Worm (Caenorhabditis elegans) whole organism, late embryonic: ENCODE data around the gene ajm-1.

ENCODE experiments used
- C08G9.2 ChIP-seq: sonication (generic microtip); optimal IDR thresholded peaks from 2 replicates; lab custom pipeline; 2016; ENCODE audit warnings: mild to moderate bottlenecking, missing genetic modification characterization, moderate library complexity, missing compliant biosample characterization
- K02D7.2 ChIP-seq: sonication (generic microtip); optimal IDR thresholded peaks from 2 replicates; lab custom pipeline; 2017; ENCODE audit warnings: mild to moderate bottlenecking, missing genetic modification characterization, missing compliant biosample characterization
- K09A11.1 ChIP-seq: sonication (generic microtip); optimal IDR thresholded peaks from 2 replicates; lab custom pipeline; 2017; ENCODE audit warnings: antibody characterized with exemption, mild to moderate bottlenecking, missing genetic modification characterization, missing compliant biosample characterization; ENCODE audit not compliant: insufficient read depth
- T23F11.4 ChIP-seq: fragments of 200-800 bp; sonication (Bioruptor generic); optimal IDR thresholded peaks from 2 replicates; lab custom pipeline; 2018; ENCODE audit warnings: mild to moderate bottlenecking, missing genetic modification characterization, missing compliant biosample characterization
- ahr-1 ChIP-seq: sonication (generic microtip); optimal IDR thresholded peaks from 2 replicates; lab custom pipeline; 2016; ENCODE audit warnings: missing genetic modification characterization, missing compliant biosample characterization
- ama-1 ChIP-seq: fragments of 150-350 bp; optimal IDR thresholded peaks from 2 replicates; lab custom pipeline; 2014
- ceh-19 ChIP-seq: fragments of 200-800 bp; sonication (Bioruptor generic); optimal IDR thresholded peaks from 2 replicates; lab custom pipeline; 2018; ENCODE audit warnings: mild to moderate bottlenecking, missing genetic modification characterization, missing compliant biosample characterization
- ceh-22 ChIP-seq: sonication (generic microtip); optimal IDR thresholded peaks from 2 replicates; lab custom pipeline; 2017; ENCODE audit warnings: missing biosample characterization, missing genetic modification characterization
- ceh-30 ChIP-seq: fragments of 150-350 bp; optimal IDR thresholded peaks from 2 replicates; lab custom pipeline; 2014; ENCODE audit warnings: missing biosample characterization, missing genetic modification characterization
- ceh-31 ChIP-seq: sonication (generic microtip); optimal IDR thresholded peaks from 2 replicates; lab custom pipeline; 2016; ENCODE audit warnings: missing genetic modification characterization, missing compliant biosample characterization
- ceh-34 ChIP-seq: sonication (generic microtip); optimal IDR thresholded peaks from 2 replicates; lab custom pipeline; 2016; ENCODE audit warnings: mild to moderate bottlenecking, missing genetic modification characterization, missing compliant biosample characterization
- ceh-45 ChIP-seq: fragments of 200-800 bp; sonication (Bioruptor generic); IDR thresholded peaks from 2 replicates; pipeline ENCODE4 v1.3.6; 2022; ENCODE audit warnings: missing genetic modification reagents, missing genetic modification characterization, missing compliant biosample characterization
- ceh-48 ChIP-seq: sonication (generic microtip); optimal IDR thresholded peaks from 2 replicates; lab custom pipeline; 2016; ENCODE audit warnings: missing genetic modification characterization, inconsistent platforms, missing compliant biosample characterization
- dmd-4 ChIP-seq: sonication (generic microtip); optimal IDR thresholded peaks from 2 replicates; lab custom pipeline; 2016; ENCODE audit warnings: borderline replicate concordance, missing genetic modification characterization, missing compliant biosample characterization
- dve-1 ChIP-seq: sonication (generic microtip); optimal IDR thresholded peaks from 2 replicates; lab custom pipeline; 2017; ENCODE audit warnings: antibody characterized with exemption, mild to moderate bottlenecking, missing genetic modification characterization, missing compliant biosample characterization
- elt-2 ChIP-seq: sonication (generic microtip); optimal IDR thresholded peaks from 2 replicates; lab custom pipeline; 2016; ENCODE audit warnings: missing genetic modification reagents, missing genetic modification characterization, missing compliant biosample characterization
- elt-4 ChIP-seq: sonication (generic microtip); optimal IDR thresholded peaks from 2 replicates; lab custom pipeline; 2016; ENCODE audit warnings: missing genetic modification characterization, missing compliant biosample characterization
- ets-4 ChIP-seq: sonication (generic microtip); optimal IDR thresholded peaks from 2 replicates; lab custom pipeline; 2016; ENCODE audit warnings: missing genetic modification characterization, missing compliant biosample characterization
- gmeb-2 ChIP-seq: sonication (generic microtip); optimal IDR thresholded peaks from 2 replicates; lab custom pipeline; 2016; ENCODE audit warnings: missing genetic modification characterization, inconsistent platforms, missing compliant biosample characterization
- lim-6 ChIP-seq: sonication (generic microtip); optimal IDR thresholded peaks from 2 replicates; lab custom pipeline; 2016; ENCODE audit warnings: missing genetic modification characterization, missing compliant biosample characterization
- madf-2 ChIP-seq: sonication (generic microtip); optimal IDR thresholded peaks from 2 replicates; lab custom pipeline; 2017; ENCODE audit warnings: missing genetic modification characterization, missing compliant biosample characterization
- mec-3 ChIP-seq: sonication (generic microtip); optimal IDR thresholded peaks from 2 replicates; lab custom pipeline; 2016; ENCODE audit warnings: borderline replicate concordance, missing genetic modification characterization, missing compliant biosample characterization
- nfya-1 ChIP-seq: sonication (generic microtip); optimal IDR thresholded peaks from 2 replicates; lab custom pipeline; 2017; ENCODE audit warnings: missing genetic modification characterization, mild to moderate bottlenecking, missing compliant biosample characterization, antibody characterized with exemption, moderate library complexity
- npax-4 ChIP-seq: sonication (generic microtip); optimal IDR thresholded peaks from 2 replicates; lab custom pipeline; 2016; ENCODE audit warnings: missing genetic modification characterization, missing compliant biosample characterization
- odd-2 ChIP-seq: sonication (generic microtip); optimal IDR thresholded peaks from 2 replicates; lab custom pipeline; 2017; ENCODE audit warnings: antibody characterized with exemption, mild to moderate bottlenecking, missing genetic modification characterization, missing compliant biosample characterization
- pax-1 ChIP-seq: fragments of 150-350 bp; optimal IDR thresholded peaks from 2 replicates; lab custom pipeline; 2014; ENCODE audit warnings: missing biosample characterization, missing genetic modification characterization
- pqm-1 ChIP-seq: sonication (generic microtip); optimal IDR thresholded peaks from 2 replicates; lab custom pipeline; 2016; ENCODE audit warnings: missing genetic modification characterization, missing compliant biosample characterization
- rnt-1 ChIP-seq: sonication (generic microtip); optimal IDR thresholded peaks from 2 replicates; lab custom pipeline; 2016; ENCODE audit warnings: missing genetic modification characterization, missing compliant biosample characterization
- sdc-2 ChIP-seq: sonication (generic microtip); optimal IDR thresholded peaks from 2 replicates; lab custom pipeline; 2016; ENCODE audit warnings: missing genotype, missing genetic modification characterization, missing compliant biosample characterization
- syd-9 ChIP-seq: sonication (generic microtip); optimal IDR thresholded peaks from 2 replicates; lab custom pipeline; 2016; ENCODE audit warnings: mild to moderate bottlenecking, missing genetic modification characterization, moderate library complexity, missing compliant biosample characterization
- tbx-2 ChIP-seq: sonication (generic microtip); optimal IDR thresholded peaks from 2 replicates; lab custom pipeline; 2016; ENCODE audit warnings: missing genetic modification characterization, missing compliant biosample characterization
- unc-42 ChIP-seq: sonication (generic microtip); optimal IDR thresholded peaks from 2 replicates; lab custom pipeline; 2016; ENCODE audit warnings: missing genotype, missing genetic modification characterization, missing compliant biosample characterization
- unc-55 ChIP-seq: sonication (generic microtip); optimal IDR thresholded peaks from 2 replicates; lab custom pipeline; 2017; ENCODE audit warnings: missing biosample characterization, missing genetic modification reagents, missing genetic modification characterization
- unc-86 ChIP-seq: sonication (generic microtip); optimal IDR thresholded peaks from 2 replicates; lab custom pipeline; 2016; ENCODE audit warnings: missing genetic modification characterization, missing compliant biosample characterization
- ztf-16 ChIP-seq: sonication (generic microtip); optimal IDR thresholded peaks from 2 replicates; lab custom pipeline; 2017; ENCODE audit warnings: missing genetic modification characterization, missing compliant biosample characterization

The ajm-1 gene

ce11 chrX:9113829-9114228 is 31.1 kb downstream of the ajm-1 start, which contains the start of gene C25A11.2 (continued):
- TF ChIP-seq ceh-31 (tag; lab: Kevin White, UChicago) (peak; percentile 81), rnt-1 (tag; lab: Kevin White, UChicago) (peak; percentile 78), pax-1 (tag; lab: Kevin White, UChicago) (no peak), T23F11.4 (no peak), elt-2 (tag; lab: Kevin White, UChicago) (peak; percentile 42), sdc-2 (tag; lab: Kevin White, UChicago) (peak; percentile 84), ets-4 (tag; lab: Kevin White, UChicago) (peak; percentile 68), elt-4 (tag; lab: Kevin White, UChicago) (no peak), dmd-4 (tag; lab: Kevin White, UChicago) (no peak), unc-42 (peak; percentile 75), K09A11.1 (tag; lab: Kevin White, UChicago) (no peak), ceh-22 (tag; lab: Kevin White, UChicago) (no peak), ahr-1 (tag; lab: Kevin White, UChicago) (no peak), tbx-2 (tag; lab: Kevin White, UChicago) (peak; percentile 69), C08G9.2 (tag; lab: Kevin White, UChicago) (peak; percentile 74)

DNA sequence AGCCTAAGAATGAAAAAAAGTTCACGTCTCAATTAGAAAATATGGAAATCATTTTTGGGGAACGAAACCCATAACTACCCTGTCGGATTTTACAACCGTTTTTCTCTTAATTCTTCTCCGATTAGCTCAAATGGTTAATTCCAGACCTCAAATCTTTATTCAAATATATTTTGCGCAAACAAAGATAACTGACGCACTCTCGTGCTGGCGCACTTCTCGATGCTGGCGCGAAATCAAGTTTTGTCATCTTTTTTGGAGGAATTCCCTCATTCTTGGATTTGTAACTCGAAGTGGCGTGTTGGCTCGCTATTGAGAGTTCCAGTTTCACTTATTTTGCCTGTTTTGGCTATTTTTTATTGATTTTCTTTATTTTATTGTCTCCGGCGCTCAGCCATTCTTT is 34.8 kb downstream of the ajm-1 start:
- TF ChIP-seq ceh-22 (tag; lab: Kevin White, UChicago), result no peak
- no peak for TF ChIP-seq gmeb-2 (tag; lab: Kevin White, UChicago)
- no peak for TF ChIP-seq ceh-45
- no peak for TF ChIP-seq nfya-1 (tag; lab: Kevin White, UChicago)
- TF ChIP-seq unc-42, result no peak
- no peak for TF ChIP-seq ets-4 (tag; lab: Kevin White, UChicago)
- no peak for TF ChIP-seq pqm-1 (tag; lab: Kevin White, UChicago)
- no peak for TF ChIP-seq pax-1 (tag; lab: Kevin White, UChicago)

ce11 chrX:9137402-9137801 is 54.7 kb downstream of the ajm-1 start, which contains the start of gene B0563.6:
B0563.6 (plus strand) TSS chrX:9137702.
- no peak for TF ChIP-seq ama-1 (lab: Kevin White, UChicago)
- no peak for TF ChIP-seq npax-4 (tag; lab: Kevin White, UChicago)
- TF ChIP-seq rnt-1 (tag; lab: Kevin White, UChicago), result no peak
- no peak for TF ChIP-seq dve-1
- TF ChIP-seq syd-9 (tag; lab: Kevin White, UChicago), result no peak
- no peak for TF ChIP-seq gmeb-2 (tag; lab: Kevin White, UChicago)
- TF ChIP-seq odd-2, result no peak
- no peak for TF ChIP-seq K02D7.2
- no peak for TF ChIP-seq ceh-22 (tag; lab: Kevin White, UChicago)
- TF ChIP-seq unc-55, result no peak
- no peak for TF ChIP-seq ceh-30 (tag; lab: Kevin White, UChicago)

DNA sequence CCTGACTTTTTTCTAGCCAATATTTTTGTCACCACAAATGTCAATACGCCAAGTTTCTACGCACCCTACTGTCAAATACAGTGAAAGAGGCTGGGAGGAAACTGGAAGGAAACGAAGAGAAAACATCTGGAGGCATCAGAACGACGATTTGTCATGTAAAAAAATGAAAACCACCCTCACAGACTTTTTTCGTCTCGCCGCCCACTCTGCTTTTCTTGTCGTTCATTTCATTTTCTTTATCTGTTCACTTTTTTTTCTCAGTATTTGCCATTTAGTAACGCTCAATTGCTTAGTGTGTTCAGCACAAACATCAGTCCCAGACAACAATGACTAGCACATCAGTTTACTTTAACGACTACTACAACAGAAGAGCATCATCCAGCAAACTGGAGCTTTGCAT is 63.1 kb downstream of the ajm-1 start, which contains the start of gene B0563.5:
B0563.5 (plus strand) TSS at position 301 of the 400 bp plus-strand sequence.
- TF ChIP-seq ztf-16 (tag; lab: Kevin White, UChicago) (no peak), ceh-34 (tag; lab: Kevin White, UChicago) (no peak)

- no peak for TF ChIP-seq unc-86
- TF ChIP-seq sdc-2 (tag; lab: Kevin White, UChicago), result no peak
- TF ChIP-seq madf-2 (tag; lab: Kevin White, UChicago), result no peak
- no peak for TF ChIP-seq syd-9 (tag; lab: Kevin White, UChicago)
Observed at ce11 chrX:9146953-9147352, 64.2 kb downstream of the ajm-1 start.

DNA sequence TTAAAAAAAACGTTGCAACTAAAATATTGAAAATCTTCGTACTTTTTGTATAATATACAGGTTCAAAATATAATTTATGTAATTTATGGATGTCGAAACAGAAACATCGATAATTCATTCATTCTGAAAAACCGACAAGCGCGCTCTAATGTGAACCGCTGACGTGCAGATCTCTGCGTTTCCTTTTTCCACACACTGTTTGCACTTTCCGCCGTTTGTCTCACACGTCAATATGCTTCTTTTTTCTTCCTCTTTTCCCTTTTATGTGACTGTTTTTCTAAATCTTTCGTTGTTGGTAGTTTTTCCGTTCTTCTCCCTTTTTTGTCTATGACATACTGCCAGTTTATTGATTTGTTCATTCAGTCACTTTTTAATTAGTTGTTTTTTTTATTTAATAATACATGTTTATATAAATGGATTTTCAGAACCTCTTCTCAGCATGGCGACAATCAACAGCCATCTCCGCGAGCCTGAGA is 67.6 kb downstream of the ajm-1 start, which contains the start of gene tmbi-4:
tmbi-4 (plus strand) TSS at position 426 of the 476 bp plus-strand sequence.
- TF ChIP-seq nfya-1 (tag; lab: Kevin White, UChicago) (peak; percentile 34), elt-4 (tag; lab: Kevin White, UChicago) (no peak), ceh-31 (tag; lab: Kevin White, UChicago) (peak; percentile 39), mec-3 (no peak), lim-6 (tag; lab: Kevin White, UChicago) (no peak), ceh-19 (no peak), dve-1 (no peak), unc-55 (peak; percentile 66), ceh-48 (peak; percentile 7), sdc-2 (tag; lab: Kevin White, UChicago) (no peak), unc-42 (peak; percentile 39)
